Worm (Caenorhabditis elegans): Measurements from ENCODE around the gene K01A2.4.
A peak's percentile ranks its signal among the peaks of the same experiment; 100 is the strongest.

K01A2.4 gene

ce11 chrII:325639-326350, 18.5 kb downstream of the K01A2.4 start, which contains the start of gene sgcb-1:
Gene sgcb-1, plus strand, starts transcription at chrII:326300.
- no peak for TF ChIP-seq lin-39 (tag; optimal IDR thresholded peaks at IDR 0.05)
- peak; percentile 34 for TF ChIP-seq nhr-129 (tag; optimal IDR thresholded peaks at IDR 0.05)

ce11 chrII:332419-332818, 25.2 kb downstream of the K01A2.4 start, which contains the start of gene cbn-1:
Gene cbn-1, minus strand, starts transcription at chrII:332519.
- no peak for TF ChIP-seq sem-4 (tag; optimal IDR thresholded peaks at IDR 0.05)
- TF ChIP-seq gmeb-1 (tag; optimal IDR thresholded peaks at IDR 0.05): no peak
- TF ChIP-seq unc-39 (tag; optimal IDR thresholded peaks at IDR 0.05): no peak
- no peak for TF ChIP-seq lsy-2 (tag; optimal IDR thresholded peaks at IDR 0.05)
- no peak for TF ChIP-seq alr-1 (tag; optimal IDR thresholded peaks at IDR 0.05)
- no peak for TF ChIP-seq dmd-4 (tag; optimal IDR thresholded peaks at IDR 0.05)
- no peak for TF ChIP-seq nhr-10 (tag; optimal IDR thresholded peaks at IDR 0.05)
- TF ChIP-seq peb-1 (tag; optimal IDR thresholded peaks at IDR 0.05): no peak
- TF ChIP-seq unc-55 (GFP tag; optimal IDR thresholded peaks at IDR 0.05): no peak

ce11 chrII:333853-334449, 26.7 kb downstream of the K01A2.4 start:
- TF ChIP-seq unc-55 (GFP tag; optimal IDR thresholded peaks at IDR 0.05): no peak
- no peak for TF ChIP-seq lin-39 (tag; optimal IDR thresholded peaks at IDR 0.05)
- TF ChIP-seq nhr-129 (tag; optimal IDR thresholded peaks at IDR 0.05): no peak
- TF ChIP-seq unc-39 (tag; optimal IDR thresholded peaks at IDR 0.05): no peak
- peak; percentile 18 for TF ChIP-seq fos-1 (tag; optimal IDR thresholded peaks at IDR 0.05)
- no peak for TF ChIP-seq ceh-82 (tag; optimal IDR thresholded peaks at IDR 0.05)

ce11 chrII:334828-335227, 27.6 kb downstream of the K01A2.4 start:
- TF ChIP-seq ceh-82 (tag; optimal IDR thresholded peaks at IDR 0.05) (no peak), nhr-10 (tag; optimal IDR thresholded peaks at IDR 0.05) (no peak), nhr-21 (tag; optimal IDR thresholded peaks at IDR 0.05) (peak; percentile 23), blmp-1 (tag; optimal IDR thresholded peaks at IDR 0.05; ENCODE audit: insufficient read depth) (no peak), Y55F3AM.14 (GFP tag; optimal IDR thresholded peaks at IDR 0.05) (no peak)

ce11 chrII:337233-337832, 30.1 kb downstream of the K01A2.4 start, which contains the start of gene cpn-2:
Gene cpn-2, plus strand, starts transcription at chrII:337782.
- no peak for TF ChIP-seq blmp-1 (tag; optimal IDR thresholded peaks at IDR 0.05; ENCODE audit: insufficient read depth)
- no peak for TF ChIP-seq ama-1 (optimal IDR thresholded peaks at IDR 0.05)
- TF ChIP-seq R02D3.7 (tag; optimal IDR thresholded peaks at IDR 0.05): no peak
- no peak for TF ChIP-seq aly-2 (tag; optimal IDR thresholded peaks at IDR 0.05)
- TF ChIP-seq nhr-6 (tag; optimal IDR thresholded peaks at IDR 0.05): no peak
- no peak for TF ChIP-seq nhr-21 (tag; optimal IDR thresholded peaks at IDR 0.05)
- TF ChIP-seq ceh-16 (tag; optimal IDR thresholded peaks at IDR 0.05): no peak
- no peak for TF ChIP-seq nhr-23 (tag; optimal IDR thresholded peaks at IDR 0.05)
- TF ChIP-seq nhr-237 (tag; optimal IDR thresholded peaks at IDR 0.05): no peak
- TF ChIP-seq alr-1 (tag; optimal IDR thresholded peaks at IDR 0.05): no peak
- no peak for TF ChIP-seq zag-1 (tag; optimal IDR thresholded peaks at IDR 0.05)
- TF ChIP-seq lsy-2 (tag; optimal IDR thresholded peaks at IDR 0.05): no peak
- TF ChIP-seq unc-62 (GFP tag; optimal IDR thresholded peaks at IDR 0.05): no peak
- no peak for TF ChIP-seq unc-55 (GFP tag; optimal IDR thresholded peaks at IDR 0.05)
- TF ChIP-seq nhr-77 (tag; optimal IDR thresholded peaks at IDR 0.05): no peak

ce11 chrII:340224-340623, 33.0 kb downstream of the K01A2.4 start, which contains the start of gene clc-31:
Gene clc-31, plus strand, starts transcription at chrII:340524.
- no peak for TF ChIP-seq nhr-23 (tag; optimal IDR thresholded peaks at IDR 0.05)
- TF ChIP-seq nhr-25 (tag; optimal IDR thresholded peaks at IDR 0.05): no peak
- no peak for TF ChIP-seq unc-39 (tag; optimal IDR thresholded peaks at IDR 0.05)
- no peak for TF ChIP-seq nhr-11 (tag; optimal IDR thresholded peaks at IDR 0.05)
- no peak for TF ChIP-seq sma-3 (GFP tag; optimal IDR thresholded peaks at IDR 0.05)
- TF ChIP-seq blmp-1 (tag; optimal IDR thresholded peaks at IDR 0.05; ENCODE audit: insufficient read depth): no peak
- TF ChIP-seq ceh-82 (tag; optimal IDR thresholded peaks at IDR 0.05): no peak
- no peak for TF ChIP-seq nhr-21 (tag; optimal IDR thresholded peaks at IDR 0.05)
- TF ChIP-seq R02D3.7 (tag; optimal IDR thresholded peaks at IDR 0.05): no peak
- no peak for TF ChIP-seq egl-27 (tag; optimal IDR thresholded peaks at IDR 0.05)

Measured in whole organism, L2 larva.